Fruit fly (Drosophila melanogaster) whole organism, wandering third instar larva: Measurements from ENCODE around the gene OXA1L.

Experiments used
- Abd-B ChIP-seq: fragments of >200 bp; optimal IDR thresholded peaks from 2 replicates; lab custom pipeline; 2017; ENCODE audit warnings: missing biosample characterization, missing genetic modification characterization
- CG32264 ChIP-seq: fragments of 200-800 bp; sonication (Bioruptor generic); optimal IDR thresholded peaks from 2 replicates; lab custom pipeline; 2016; ENCODE audit warnings: missing biosample characterization, missing genetic modification characterization
- CG9705 ChIP-seq: fragments of 200-800 bp; sonication (Bioruptor generic); optimal IDR thresholded peaks from 2 replicates; lab custom pipeline; 2018; ENCODE audit warnings: missing biosample characterization, mild to moderate bottlenecking, missing genetic modification characterization
- CrebA ChIP-seq: fragments of 200-800 bp; sonication (Bioruptor generic); optimal IDR thresholded peaks from 2 replicates; lab custom pipeline; 2016; ENCODE audit warnings: missing biosample characterization, mild to moderate bottlenecking, missing genetic modification characterization, borderline replicate concordance
- Dfd ChIP-seq: fragments of >200 bp; optimal IDR thresholded peaks from 2 replicates; lab custom pipeline; 2017; ENCODE audit warnings: missing biosample characterization, missing genetic modification characterization
- Dif ChIP-seq: fragments of 200-275, 200-300 bp; sonication (Bioruptor generic); optimal IDR thresholded peaks from 2 replicates; lab custom pipeline; 2018; ENCODE audit warnings: missing biosample characterization, missing genetic modification characterization; ENCODE audit not compliant: partially characterized antibody
- GATAd ChIP-seq: sonication (Bioruptor generic); optimal IDR thresholded peaks from 2 replicates; lab custom pipeline; 2016; ENCODE audit warnings: missing biosample characterization, missing genetic modification characterization
- Hnf4 ChIP-seq: fragments of 200-800 bp; sonication (Bioruptor generic); optimal IDR thresholded peaks from 2 replicates; lab custom pipeline; 2016; ENCODE audit warnings: missing biosample characterization, mild to moderate bottlenecking, missing genetic modification characterization
- Hr78 ChIP-seq: fragments of >200 bp; optimal IDR thresholded peaks from 2 replicates; lab custom pipeline; 2017; ENCODE audit warnings: missing biosample characterization, missing genetic modification characterization
- Hr83 ChIP-seq: fragments of 200-300 bp; sonication (Bioruptor generic); optimal IDR thresholded peaks from 2 replicates; lab custom pipeline; 2016; ENCODE audit warnings: missing biosample characterization, mild to moderate bottlenecking, missing genetic modification characterization, moderate library complexity; ENCODE audit not compliant: poor library complexity, severe bottlenecking
- Jra ChIP-seq: sonication (Bioruptor generic); optimal IDR thresholded peaks from 2 replicates; lab custom pipeline; 2016; ENCODE audit warnings: missing biosample characterization, missing genetic modification characterization
- Mio ChIP-seq: sonication (Bioruptor generic); optimal IDR thresholded peaks from 2 replicates; lab custom pipeline; 2016; ENCODE audit warnings: missing biosample characterization, missing genetic modification characterization
- Myc ChIP-seq: fragments of >200 bp; optimal IDR thresholded peaks from 2 replicates; lab custom pipeline; 2017
- N ChIP-seq: fragments of >200 bp; optimal IDR thresholded peaks from 2 replicates; lab custom pipeline; 2018; ENCODE audit warnings: missing biosample characterization, missing external identifiers, missing genetic modification characterization
- OdsH ChIP-seq: fragments of 200-800 bp; sonication (Bioruptor generic); optimal IDR thresholded peaks from 2 replicates; lab custom pipeline; 2016; ENCODE audit warnings: missing biosample characterization, mild to moderate bottlenecking, missing genetic modification characterization
- Rel ChIP-seq, 2 experiments: fragments of 200-800 bp; sonication (Bioruptor generic) in 1 of 2; optimal IDR thresholded peaks; 2 replicates in 1 of 2; 3 replicates in 1 of 2; lab custom pipeline; 2016 to 2019; ENCODE audit warnings: mild to moderate bottlenecking in 2 of 2, missing biosample characterization in 2 of 2, missing genetic modification characterization in 2 of 2, moderate library complexity in 1 of 2
- Sp1 ChIP-seq: fragments of 200-800 bp; sonication (Bioruptor generic); optimal IDR thresholded peaks from 3 replicates; lab custom pipeline; 2019; ENCODE audit warnings: missing biosample characterization, mild to moderate bottlenecking, missing genetic modification characterization, moderate library complexity
- Vsx2 ChIP-seq: fragments of 200-300, 225-300 bp; sonication (Bioruptor generic); optimal IDR thresholded peaks from 2 replicates; lab custom pipeline; 2018; ENCODE audit warnings: missing biosample characterization, missing genetic modification characterization; ENCODE audit not compliant: partially characterized antibody
- br ChIP-seq: fragments of 200-800 bp; sonication (Bioruptor generic); optimal IDR thresholded peaks from 2 replicates; lab custom pipeline; 2016; ENCODE audit warnings: missing biosample characterization, missing genetic modification characterization
- brk ChIP-seq: fragments of 200-800 bp; sonication (Bioruptor generic); optimal IDR thresholded peaks from 2 replicates; lab custom pipeline; 2016; ENCODE audit warnings: missing biosample characterization, mild to moderate bottlenecking, missing genetic modification characterization
- dl ChIP-seq, 2 experiments: fragments of 175-275, 200-275 bp in 1 of 2; fragments of 200-275 bp in 1 of 2; sonication (Bioruptor generic); optimal IDR thresholded peaks; lab custom pipeline; 2018; ENCODE audit warnings: mild to moderate bottlenecking in 2 of 2, missing biosample characterization in 2 of 2, missing genetic modification characterization in 2 of 2, moderate library complexity in 2 of 2; ENCODE audit not compliant: partially characterized antibody in 2 of 2, insufficient read depth in 1 of 2
- dmrt93B ChIP-seq: fragments of 200-800 bp; sonication (Bioruptor generic); optimal IDR thresholded peaks from 2 replicates; lab custom pipeline; 2018; ENCODE audit warnings: missing biosample characterization, mild to moderate bottlenecking, missing genetic modification characterization
- dsf ChIP-seq: sonication (Bioruptor generic); optimal IDR thresholded peaks from 2 replicates; lab custom pipeline; 2016; ENCODE audit warnings: missing biosample characterization, missing genetic modification characterization, borderline replicate concordance
- ey ChIP-seq: fragments of 200-800 bp; sonication (Bioruptor generic); optimal IDR thresholded peaks from 2 replicates; lab custom pipeline; 2016; ENCODE audit warnings: missing biosample characterization, missing genetic modification characterization
- foxo ChIP-seq, 2 experiments: fragments of 200-800 bp; sonication (Bioruptor generic); optimal IDR thresholded peaks; 2 replicates in 1 of 2; 3 replicates in 1 of 2; lab custom pipeline; 2016 to 2017; ENCODE audit warnings: missing biosample characterization in 2 of 2, missing genetic modification characterization in 2 of 2
- fru ChIP-seq: fragments of 200-800 bp; sonication (Bioruptor generic); optimal IDR thresholded peaks from 3 replicates; lab custom pipeline; 2016; ENCODE audit warnings: missing biosample characterization, mild to moderate bottlenecking, missing genetic modification characterization
- h ChIP-seq: fragments of 200-800 bp; sonication (Bioruptor generic); optimal IDR thresholded peaks from 3 replicates; lab custom pipeline; 2016; ENCODE audit warnings: missing biosample characterization, mild to moderate bottlenecking, missing genetic modification characterization
- jim ChIP-seq: fragments of 175-275, 200-325 bp; sonication (Bioruptor generic); optimal IDR thresholded peaks from 2 replicates; lab custom pipeline; 2016; ENCODE audit warnings: missing biosample characterization, mild to moderate bottlenecking, missing genetic modification characterization
- lola ChIP-seq: fragments of >200 bp; optimal IDR thresholded peaks from 2 replicates; lab custom pipeline; 2017; ENCODE audit warnings: missing biosample characterization, missing genetic modification characterization
- pan ChIP-seq: fragments of >200 bp; optimal IDR thresholded peaks from 2 replicates; lab custom pipeline; 2017
- psq ChIP-seq: fragments of 200-800 bp; sonication (Bioruptor generic); optimal IDR thresholded peaks from 3 replicates; lab custom pipeline; 2017; ENCODE audit warnings: missing biosample characterization, mild to moderate bottlenecking, missing genetic modification characterization, moderate library complexity
- rgr ChIP-seq: fragments of 200-800 bp; sonication (Bioruptor generic); optimal IDR thresholded peaks from 3 replicates; lab custom pipeline; 2016; ENCODE audit warnings: missing biosample characterization, mild to moderate bottlenecking, missing genetic modification characterization
- sage ChIP-seq: fragments of 200-800 bp; sonication (Bioruptor generic); optimal IDR thresholded peaks from 2 replicates; lab custom pipeline; 2016; ENCODE audit warnings: missing biosample characterization, mild to moderate bottlenecking, missing genetic modification characterization
- sv ChIP-seq: fragments of 200-800 bp; sonication (Bioruptor generic); optimal IDR thresholded peaks from 3 replicates; lab custom pipeline; 2016; ENCODE audit warnings: missing biosample characterization, missing genetic modification characterization
- tai ChIP-seq: sonication (Bioruptor generic); optimal IDR thresholded peaks from 2 replicates; lab custom pipeline; 2016; ENCODE audit warnings: missing biosample characterization, missing genetic modification characterization
- usp ChIP-seq: fragments of >200 bp; optimal IDR thresholded peaks from 2 replicates; lab custom pipeline; 2017; ENCODE audit warnings: missing biosample characterization, missing genetic modification characterization
- woc ChIP-seq: sonication (Bioruptor generic); optimal IDR thresholded peaks from 2 replicates; lab custom pipeline; 2016; ENCODE audit warnings: missing biosample characterization, mild to moderate bottlenecking, missing genetic modification characterization

Gene OXA1L

dm6 chr3L:10844548-10845530, 41.4 kb downstream of the OXA1L start:
- TF ChIP-seq ey (GFP tag; lab: Kevin White, UChicago) (peak; percentile 39), Sp1 (GFP tag; lab: Kevin White, UChicago) (no peak), dl (GFP tag; optimal IDR thresholded peaks at IDR 0.05; lab: Kevin White, UChicago; ENCODE audit: insufficient read depth in 1 of 2, partially characterized antibody in 2 of 2) (no peak), psq (GFP tag; lab: Kevin White, UChicago) (peak; percentile 11), dmrt93B (no peak), usp (GFP tag; lab: Kevin White, UChicago) (no peak), tai (GFP tag; lab: Kevin White, UChicago) (no peak), br (GFP tag; lab: Kevin White, UChicago) (no peak), sv (no peak), CG32264 (GFP tag; lab: Kevin White, UChicago) (no peak), Jra (no peak), Hr83 (GFP tag; lab: Kevin White, UChicago) (no peak), h (no peak), CrebA (GFP tag; lab: Kevin White, UChicago) (no peak), Mio (GFP tag; lab: Kevin White, UChicago) (no peak), Hnf4 (GFP tag; lab: Kevin White, UChicago) (no peak), Dif (GFP tag; lab: Kevin White, UChicago) (peak; percentile 15), fru (peak; percentile 34), GATAd (GFP tag; lab: Kevin White, UChicago) (no peak), OdsH (GFP tag; lab: Kevin White, UChicago) (peak; percentile 11), foxo (GFP tag; optimal IDR thresholded peaks at IDR 0.05; lab: Kevin White, UChicago) (peak in 1 of 2 experiments; percentile 52), Dfd (GFP tag; lab: Kevin White, UChicago) (no peak), Vsx2 (GFP tag; lab: Kevin White, UChicago) (no peak), woc (GFP tag; lab: Kevin White, UChicago) (peak; percentile 45), rgr (GFP tag; lab: Kevin White, UChicago) (peak; percentile 25)

dm6 chr3L:10843685-10844084, 42.6 kb downstream of the OXA1L start:
- TF ChIP-seq OdsH (GFP tag; lab: Kevin White, UChicago) (no peak), Dfd (GFP tag; lab: Kevin White, UChicago) (no peak), br (GFP tag; lab: Kevin White, UChicago) (no peak), Jra (no peak), usp (GFP tag; lab: Kevin White, UChicago) (no peak), foxo (GFP tag; optimal IDR thresholded peaks at IDR 0.05; lab: Kevin White, UChicago) (no peak), Vsx2 (GFP tag; lab: Kevin White, UChicago) (no peak), CG32264 (GFP tag; lab: Kevin White, UChicago) (no peak), Dif (GFP tag; lab: Kevin White, UChicago) (no peak), CG9705 (GFP tag; lab: Kevin White, UChicago) (no peak), psq (GFP tag; lab: Kevin White, UChicago) (no peak)

dm6 chr3L:10843273-10843672, 43.0 kb downstream of the OXA1L start:
- TF ChIP-seq GATAd (GFP tag; lab: Kevin White, UChicago) (no peak), Abd-B (GFP tag; lab: Kevin White, UChicago) (no peak), Hr83 (GFP tag; lab: Kevin White, UChicago) (no peak), OdsH (GFP tag; lab: Kevin White, UChicago) (no peak), Hnf4 (GFP tag; lab: Kevin White, UChicago) (no peak), N (GFP tag; lab: Kevin White, UChicago) (no peak), CrebA (GFP tag; lab: Kevin White, UChicago) (no peak), h (peak; percentile 3), pan (lab: Kevin White, UChicago) (no peak), fru (no peak), Hr78 (no peak), br (GFP tag; lab: Kevin White, UChicago) (no peak), brk (GFP tag; lab: Kevin White, UChicago) (no peak), psq (GFP tag; lab: Kevin White, UChicago) (peak; percentile 30), sage (GFP tag; lab: Kevin White, UChicago) (no peak), tai (GFP tag; lab: Kevin White, UChicago) (no peak), Vsx2 (GFP tag; lab: Kevin White, UChicago) (no peak), ey (GFP tag; lab: Kevin White, UChicago) (no peak), dl (GFP tag; optimal IDR thresholded peaks at IDR 0.05; lab: Kevin White, UChicago; ENCODE audit: insufficient read depth in 1 of 2, partially characterized antibody in 2 of 2) (no peak), CG9705 (GFP tag; lab: Kevin White, UChicago) (no peak), jim (no peak), Sp1 (GFP tag; lab: Kevin White, UChicago) (peak; percentile 48), Myc (no peak), dsf (GFP tag; lab: Kevin White, UChicago) (no peak), sv (peak; percentile 14), Rel (GFP tag; optimal IDR thresholded peaks at IDR 0.05; lab: Kevin White, UChicago) (no peak), Rel (tag; optimal IDR thresholded peaks at IDR 0.05; lab: Kevin White, UChicago) (no peak), Dif (GFP tag; lab: Kevin White, UChicago) (no peak), Jra (no peak), lola (no peak), Dfd (GFP tag; lab: Kevin White, UChicago) (no peak), rgr (GFP tag; lab: Kevin White, UChicago) (no peak), dmrt93B (peak; percentile 13), foxo (GFP tag; optimal IDR thresholded peaks at IDR 0.05; lab: Kevin White, UChicago) (peak in 1 of 2 experiments; percentile 19)
